Fruit fly (Drosophila melanogaster) whole organism, embryonic: ENCODE results near the gene CG42835.

Experiments
- CG10147 ChIP-seq: fragments of 200-800 bp; sonication (Bioruptor generic); optimal IDR thresholded peaks from 2 replicates; lab custom pipeline; 2019; ENCODE audit warnings: missing biosample characterization, mild to moderate bottlenecking, missing genetic modification characterization, moderate library complexity
- CG10267 ChIP-seq: fragments of 200-800 bp; sonication (Bioruptor generic); optimal IDR thresholded peaks from 2 replicates; lab custom pipeline; 2018; ENCODE audit warnings: missing biosample characterization, mild to moderate bottlenecking, missing genetic modification characterization, moderate library complexity
- CG10565 ChIP-seq: fragments of 200-800 bp; sonication (Bioruptor generic); optimal IDR thresholded peaks from 3 replicates; lab custom pipeline; 2016; ENCODE audit warnings: missing biosample characterization, mild to moderate bottlenecking, missing genetic modification characterization
- CG10979 ChIP-seq: fragments of 200-800 bp; sonication (Bioruptor generic); optimal IDR thresholded peaks from 2 replicates; lab custom pipeline; 2018; ENCODE audit warnings: missing biosample characterization, mild to moderate bottlenecking, missing genetic modification characterization, moderate library complexity
- CG14710 ChIP-seq: fragments of 200-800 bp; sonication (Bioruptor generic); optimal IDR thresholded peaks from 3 replicates; lab custom pipeline; 2019; ENCODE audit warnings: missing biosample characterization, mild to moderate bottlenecking, missing genetic modification characterization, moderate library complexity
- CG15601 ChIP-seq: fragments of 200-800 bp; sonication (Bioruptor generic); optimal IDR thresholded peaks from 3 replicates; lab custom pipeline; 2019; ENCODE audit warnings: missing biosample characterization, mild to moderate bottlenecking, missing genetic modification characterization, moderate library complexity
- CG16815 ChIP-seq: fragments of 200-800 bp; sonication (Bioruptor generic); optimal IDR thresholded peaks from 3 replicates; lab custom pipeline; 2017; ENCODE audit warnings: missing biosample characterization, mild to moderate bottlenecking, missing genetic modification characterization
- CG17186 ChIP-seq: fragments of 200-800 bp; sonication (Bioruptor generic); optimal IDR thresholded peaks from 3 replicates; lab custom pipeline; 2017; ENCODE audit warnings: missing biosample characterization, missing genetic modification reagents, missing genetic modification characterization
- CG17359 ChIP-seq: fragments of 200-800 bp; sonication (Bioruptor generic); optimal IDR thresholded peaks from 3 replicates; lab custom pipeline; 2018; ENCODE audit warnings: missing biosample characterization, mild to moderate bottlenecking, missing genetic modification characterization, moderate library complexity
- CG18262 ChIP-seq: fragments of 200-800 bp; optimal IDR thresholded peaks from 3 replicates; lab custom pipeline; 2019; ENCODE audit warnings: missing biosample characterization, mild to moderate bottlenecking, missing genetic modification characterization, moderate library complexity
- CG1832 ChIP-seq: fragments of 200-800 bp; sonication (Bioruptor generic); optimal IDR thresholded peaks from 2 replicates; lab custom pipeline; 2017; ENCODE audit warnings: missing biosample characterization, mild to moderate bottlenecking, missing genetic modification characterization, inconsistent platforms
- CG2120 ChIP-seq: fragments of 200-800 bp; sonication (Bioruptor generic); optimal IDR thresholded peaks from 3 replicates; lab custom pipeline; 2016; ENCODE audit warnings: missing biosample characterization, missing genetic modification characterization
- CG2712 ChIP-seq: fragments of 200-800 bp; optimal IDR thresholded peaks from 3 replicates; lab custom pipeline; 2019; ENCODE audit warnings: missing biosample characterization, mild to moderate bottlenecking, missing genetic modification characterization, moderate library complexity
- CG3163 ChIP-seq: fragments of 200-800 bp; sonication (Bioruptor generic); optimal IDR thresholded peaks from 3 replicates; lab custom pipeline; 2016; ENCODE audit warnings: missing biosample characterization, missing genetic modification characterization
- CG3281 ChIP-seq: fragments of 200-800 bp; sonication (Bioruptor generic); optimal IDR thresholded peaks from 3 replicates; lab custom pipeline; 2017; ENCODE audit warnings: missing biosample characterization, mild to moderate bottlenecking, missing genetic modification characterization
- CG6254 ChIP-seq: fragments of 200-800 bp; sonication (Bioruptor generic); optimal IDR thresholded peaks from 3 replicates; lab custom pipeline; 2017; ENCODE audit warnings: mild to moderate bottlenecking, missing biosample characterization, missing genetic modification reagents, missing genetic modification characterization
- CG8281 ChIP-seq: fragments of 200-800 bp; sonication (Bioruptor generic); optimal IDR thresholded peaks from 2 replicates; lab custom pipeline; 2018; ENCODE audit warnings: missing biosample characterization, mild to moderate bottlenecking, missing genetic modification characterization, moderate library complexity
- CG8290 ChIP-seq, 3 experiments: fragments of 200-800 bp; sonication (Bioruptor generic); optimal IDR thresholded peaks; 2 replicates each; lab custom pipeline; 2016 to 2019; ENCODE audit warnings: missing biosample characterization in 3 of 3, missing genetic modification characterization in 3 of 3, mild to moderate bottlenecking in 2 of 3, moderate library complexity in 1 of 3
- GATAe ChIP-seq: fragments of 200-800 bp; sonication (Bioruptor generic); conservative IDR thresholded peaks from 2 replicates; pipeline ENCODE4 v1.3.6; 2022; ENCODE audit warnings: missing biosample characterization, missing genetic modification characterization
- Jarid2 ChIP-seq: fragments of 200-800 bp; sonication (Bioruptor generic); optimal IDR thresholded peaks from 3 replicates; lab custom pipeline; 2017; ENCODE audit warnings: mild to moderate bottlenecking, missing biosample characterization, missing genetic modification reagents, missing genetic modification characterization
- MTF-1 ChIP-seq: fragments of 200-800 bp; sonication (Bioruptor generic); optimal IDR thresholded peaks from 2 replicates; lab custom pipeline; 2018; ENCODE audit warnings: missing biosample characterization, mild to moderate bottlenecking, missing genetic modification characterization, borderline replicate concordance
- Neu2 ChIP-seq: fragments of 200-800 bp; sonication (Bioruptor generic); optimal IDR thresholded peaks from 3 replicates; lab custom pipeline; 2016; ENCODE audit warnings: missing biosample characterization, missing genetic modification characterization, borderline replicate concordance
- Poxn ChIP-seq: fragments of 200-800 bp; sonication (Bioruptor generic); IDR thresholded peaks from 2 replicates; pipeline ENCODE4 v1.3.6; 2022; ENCODE audit warnings: missing biosample characterization, missing genetic modification characterization
- Ravus ChIP-seq: fragments of 200-800 bp; sonication (Bioruptor generic); IDR thresholded peaks from 2 replicates; pipeline ENCODE4 v1.3.6; 2022; ENCODE audit warnings: missing biosample characterization, missing genetic modification characterization
- Rx ChIP-seq: fragments of 200-800 bp; sonication (Bioruptor generic); IDR thresholded peaks from 2 replicates; pipeline ENCODE4 v1.3.6; 2022; ENCODE audit warnings: missing biosample characterization, missing genetic modification characterization
- Six4 ChIP-seq: fragments of 200-800 bp; sonication (Bioruptor generic); optimal IDR thresholded peaks from 2 replicates; lab custom pipeline; 2016; ENCODE audit warnings: missing biosample characterization, missing genetic modification characterization
- Xrp1 ChIP-seq: fragments of 200-800 bp; sonication (Bioruptor generic); IDR thresholded peaks from 2 replicates; pipeline ENCODE4 v1.3.6; 2022; ENCODE audit warnings: missing biosample characterization, missing genetic modification characterization
- amos ChIP-seq: fragments of 200-800 bp; sonication (Bioruptor generic); IDR thresholded peaks from 2 replicates; pipeline ENCODE4 v1.3.6; 2022; ENCODE audit warnings: missing biosample characterization, missing genetic modification characterization; ENCODE audit not compliant: partially characterized antibody
- aop ChIP-seq: fragments of 200-800 bp; sonication (Bioruptor generic); IDR thresholded peaks from 2 replicates; pipeline ENCODE4 v1.3.6; 2022; ENCODE audit warnings: missing biosample characterization, missing genetic modification characterization
- az2 ChIP-seq: fragments of 200-800 bp; sonication (Bioruptor generic); optimal IDR thresholded peaks from 3 replicates; lab custom pipeline; 2016; ENCODE audit warnings: missing biosample characterization, missing genetic modification characterization
- bigmax ChIP-seq: fragments of 200-800 bp; sonication (Bioruptor generic); optimal IDR thresholded peaks from 2 replicates; lab custom pipeline; 2018; ENCODE audit warnings: missing biosample characterization, mild to moderate bottlenecking, missing genetic modification characterization
- chn ChIP-seq: fragments of 200-800 bp; sonication (Bioruptor generic); optimal IDR thresholded peaks from 2 replicates; lab custom pipeline; 2016; ENCODE audit warnings: missing biosample characterization, missing genetic modification characterization
- cwo ChIP-seq: fragments of 200-800 bp; sonication (Bioruptor generic); optimal IDR thresholded peaks from 3 replicates; lab custom pipeline; 2017; ENCODE audit warnings: missing biosample characterization, missing genetic modification characterization, mild to moderate bottlenecking, moderate library complexity, missing genetic modification reagents
- dati ChIP-seq: fragments of 200-800 bp; sonication (Bioruptor generic); IDR thresholded peaks from 2 replicates; pipeline ENCODE4 v1.3.6; 2022; ENCODE audit warnings: missing biosample characterization, missing genetic modification characterization
- dpn ChIP-seq, 2 experiments: fragments of 200-800 bp; sonication (Bioruptor generic); optimal IDR thresholded peaks; 3 replicates each; lab custom pipeline; 2016; ENCODE audit warnings: missing biosample characterization in 2 of 2, missing genetic modification characterization in 2 of 2
- fd64A ChIP-seq: fragments of 200-800 bp; sonication (Bioruptor generic); optimal IDR thresholded peaks from 3 replicates; lab custom pipeline; 2018; ENCODE audit warnings: missing biosample characterization, mild to moderate bottlenecking, missing genetic modification characterization
- hkb ChIP-seq, 2 experiments: fragments of 200-800 bp in 1 of 2; fragments of >200 bp in 1 of 2; sonication (Bioruptor generic) in 1 of 2; IDR thresholded peaks in 1 of 2; optimal IDR thresholded peaks in 1 of 2; 2 replicates each; pipeline versions ENCODE4 v1.3.6 to Lab custom; 2017 to 2022; ENCODE audit warnings: missing biosample characterization in 1 of 2, missing genetic modification characterization in 1 of 2
- lmd ChIP-seq: fragments of 200-800 bp; sonication (Bioruptor generic); IDR thresholded peaks from 2 replicates; pipeline ENCODE4 v1.3.6; 2022; ENCODE audit warnings: missing biosample characterization, missing genetic modification characterization
- oc ChIP-seq: fragments of 200-800 bp; sonication (Bioruptor generic); optimal IDR thresholded peaks from 2 replicates; lab custom pipeline; 2018; ENCODE audit warnings: missing biosample characterization, mild to moderate bottlenecking, missing genetic modification characterization, moderate library complexity
- odd ChIP-seq: fragments of 200-800 bp; sonication (Bioruptor generic); optimal IDR thresholded peaks from 2 replicates; lab custom pipeline; 2017; ENCODE audit warnings: missing biosample characterization, mild to moderate bottlenecking, missing genetic modification characterization
- pho ChIP-seq: fragments of 200-800 bp; sonication (Bioruptor generic); optimal IDR thresholded peaks from 2 replicates; lab custom pipeline; 2016; ENCODE audit warnings: missing biosample characterization, missing genetic modification characterization
- phol ChIP-seq: fragments of 200-800 bp; sonication (Bioruptor generic); optimal IDR thresholded peaks from 3 replicates; lab custom pipeline; 2018; ENCODE audit warnings: missing biosample characterization, mild to moderate bottlenecking, missing genetic modification characterization, moderate library complexity
- pita ChIP-seq: fragments of 200-800 bp; sonication (Bioruptor generic); optimal IDR thresholded peaks from 2 replicates; lab custom pipeline; 2017; ENCODE audit warnings: missing biosample characterization, mild to moderate bottlenecking, missing genetic modification characterization
- run ChIP-seq: fragments of 200-800 bp; sonication (Bioruptor generic); optimal IDR thresholded peaks from 3 replicates; lab custom pipeline; 2018; ENCODE audit warnings: missing biosample characterization, mild to moderate bottlenecking, missing genetic modification characterization
- trh ChIP-seq: fragments of 200-800 bp; sonication (Bioruptor generic); optimal IDR thresholded peaks from 2 replicates; lab custom pipeline; 2016; ENCODE audit warnings: missing biosample characterization, missing genetic modification characterization
- vfl ChIP-seq: fragments of 200-800 bp; sonication (Bioruptor generic); optimal IDR thresholded peaks from 2 replicates; lab custom pipeline; 2016; ENCODE audit warnings: missing biosample characterization, missing genetic modification characterization
- wdn ChIP-seq: fragments of 200-800 bp; sonication (Bioruptor generic); IDR thresholded peaks from 2 replicates; pipeline ENCODE4 v1.3.6; 2022; ENCODE audit warnings: missing biosample characterization, missing genetic modification characterization
- zfh1 ChIP-seq: fragments of 200-800 bp; sonication (Bioruptor generic); IDR thresholded peaks from 3 replicates; pipeline ENCODE4 v1.3.6; 2022; ENCODE audit warnings: missing biosample characterization, missing genetic modification characterization

Gene CG42835

dm6 chr3R:17391313-17391845 lies 29.1 kb upstream of the CG42835 start, which contains the start of the genes Brf and sds22 (continued):
- TF ChIP-seq zfh1 (peak; percentile 95), CG6254 (GFP tag; lab: Kevin White, UChicago) (peak; percentile 78), trh (peak; percentile 93), hkb (optimal IDR thresholded peaks at IDR 0.05; lab: Kevin White, UChicago) (no peak), hkb (GFP tag; IDR thresholded peaks at IDR 0.05; lab: Robert Waterston, UW) (peak; percentile 91), pho (GFP tag; lab: Kevin White, UChicago) (peak; percentile 97), dpn (GFP tag; optimal IDR thresholded peaks at IDR 0.05; lab: Kevin White, UChicago) (peak; percentile 97), CG3281 (peak; percentile 94), odd (peak; percentile 88), pita (no peak), CG17186 (GFP tag; lab: Kevin White, UChicago) (peak; percentile 88), chn (GFP tag; lab: Kevin White, UChicago) (peak; percentile 97), oc (peak; percentile 88), az2 (GFP tag; lab: Kevin White, UChicago) (peak; percentile 96), CG3163 (GFP tag; lab: Kevin White, UChicago) (peak; percentile 79), CG18262 (tag; lab: Kevin White, UChicago) (peak; percentile 94), Ravus (GFP tag; lab: Robert Waterston, UW) (peak; percentile 70), CG1832 (GFP tag; lab: Kevin White, UChicago) (no peak), CG8281 (tag; lab: Kevin White, UChicago) (peak; percentile 85), wdn (GFP tag; lab: Robert Waterston, UW) (peak; percentile 92), CG14710 (tag; lab: Kevin White, UChicago) (peak; percentile 97), CG10565 (peak; percentile 88), aop (GFP tag; lab: Robert Waterston, UW) (peak; percentile 60; the same call in 1 of the 2 replicates), CG10267 (tag; lab: Kevin White, UChicago) (peak; percentile 100), CG10147 (GFP tag; lab: Kevin White, UChicago) (peak; percentile 96), lmd (GFP tag; lab: Robert Waterston, UW) (peak; percentile 95), GATAe (peak; percentile 74), CG15601 (peak; percentile 98), CG8290 (GFP tag; optimal IDR thresholded peaks at IDR 0.05; lab: Kevin White, UChicago) (peak; percentile 96), CG8290 (tag; optimal IDR thresholded peaks at IDR 0.05; lab: Kevin White, UChicago) (peak; percentile 71 to 88), Six4 (GFP tag; lab: Kevin White, UChicago) (peak; percentile 94), CG17359 (peak; percentile 92), Poxn (GFP tag; lab: Robert Waterston, UW) (peak; percentile 82), CG10979 (tag; lab: Kevin White, UChicago) (peak; percentile 92), Xrp1 (GFP tag; lab: Robert Waterston, UW) (peak; percentile 95), Rx (GFP tag; lab: Robert Waterston, UW) (peak; percentile 84), MTF-1 (peak; percentile 74), amos (peak; percentile 65), vfl (peak; percentile 96), phol (tag; lab: Kevin White, UChicago) (peak; percentile 96), cwo (GFP tag; lab: Kevin White, UChicago) (peak; percentile 84), Neu2 (GFP tag; lab: Kevin White, UChicago) (peak; percentile 90), run (tag; lab: Kevin White, UChicago) (peak; percentile 47), CG2712 (tag; lab: Kevin White, UChicago) (peak; percentile 96), CG2120 (peak; percentile 98), dati (GFP tag; lab: Robert Waterston, UW) (peak; percentile 77), Jarid2 (peak; percentile 62), CG16815 (peak; percentile 95), bigmax (GFP tag; lab: Kevin White, UChicago) (peak; percentile 7), fd64A (GFP tag; lab: Kevin White, UChicago) (peak; percentile 63)
